Worm (Caenorhabditis elegans) whole organism, L4/young adult: ENCODE results near the gene dmsr-5.

ENCODE experiments used
- dao-5 ChIP-seq: sonication (generic microtip); optimal IDR thresholded peaks from 2 replicates; lab custom pipeline; 2016; ENCODE audit warnings: missing genotype, missing genetic modification characterization, moderate library complexity, missing compliant biosample characterization
- him-1 ChIP-seq: sonication (generic microtip); optimal IDR thresholded peaks from 2 replicates; lab custom pipeline; 2016; ENCODE audit warnings: missing genotype, missing genetic modification reagents, missing genetic modification characterization, missing compliant biosample characterization

- TF ChIP-seq dao-5 (tag; lab: Kevin White, UChicago) = no peak
- no peak for TF ChIP-seq him-1 (tag; lab: Kevin White, UChicago)
Observed at ce11 chrIII:11031309-11031708, 36.3 kb upstream of the dmsr-5 start, which contains the start of gene Y48A6B.14.
